Fruit fly (Drosophila melanogaster) whole organism, embryonic: Measurements from ENCODE around the gene lectin-29Ca.

Experiments
- Aef1 ChIP-seq: fragments of 200-800 bp; sonication (Bioruptor generic); IDR thresholded peaks from 3 replicates; pipeline ENCODE4 v1.3.6; 2022; ENCODE audit warnings: missing biosample characterization, missing genetic modification characterization
- Atf3 ChIP-seq: fragments of 200-800 bp; sonication (Bioruptor generic); optimal IDR thresholded peaks from 3 replicates; lab custom pipeline; 2016; ENCODE audit warnings: missing biosample characterization, missing genetic modification characterization
- Awh ChIP-seq: fragments of 200-800 bp; sonication (Bioruptor generic); IDR thresholded peaks from 2 replicates; pipeline ENCODE4, ENCODE4 v1.3.6; 2022; ENCODE audit warnings: missing biosample characterization, missing genetic modification characterization
- Bdp1 ChIP-seq: fragments of 200-800 bp; sonication (Bioruptor generic); optimal IDR thresholded peaks from 3 replicates; lab custom pipeline; 2016; ENCODE audit warnings: missing biosample characterization, missing genetic modification characterization
- CG10366 ChIP-seq: fragments of 200-800 bp; sonication (Bioruptor generic); IDR thresholded peaks from 2 replicates; pipeline ENCODE4 v1.3.6; 2022; ENCODE audit warnings: missing biosample characterization, missing genetic modification characterization
- CG10565 ChIP-seq: fragments of 200-800 bp; sonication (Bioruptor generic); optimal IDR thresholded peaks from 3 replicates; lab custom pipeline; 2016; ENCODE audit warnings: missing biosample characterization, mild to moderate bottlenecking, missing genetic modification characterization
- CG12219 ChIP-seq: fragments of 200-800 bp; sonication (Bioruptor generic); optimal IDR thresholded peaks from 3 replicates; lab custom pipeline; 2018; ENCODE audit warnings: missing biosample characterization, mild to moderate bottlenecking, missing genetic modification characterization
- CG12391 ChIP-seq: fragments of 200-800 bp; sonication (Bioruptor generic); optimal IDR thresholded peaks from 3 replicates; lab custom pipeline; 2018; ENCODE audit warnings: missing biosample characterization, mild to moderate bottlenecking, missing genetic modification characterization, moderate library complexity
- CG12769 ChIP-seq: fragments of 200-800 bp; sonication (Bioruptor generic); optimal IDR thresholded peaks from 2 replicates; lab custom pipeline; 2019; ENCODE audit warnings: missing biosample characterization, mild to moderate bottlenecking, missing genetic modification characterization, moderate library complexity
- CG14667 ChIP-seq: fragments of 200-800 bp; sonication (Bioruptor generic); IDR thresholded peaks from 2 replicates; pipeline ENCODE4 v1.3.6; 2022; ENCODE audit warnings: missing biosample characterization, missing genetic modification characterization
- CG16779 ChIP-seq: fragments of 200-800 bp; sonication (Bioruptor generic); IDR thresholded peaks from 2 replicates; pipeline ENCODE4 v1.3.6; 2022; ENCODE audit warnings: missing biosample characterization, missing genetic modification characterization
- CG16863 ChIP-seq: fragments of 200-800 bp; sonication (Bioruptor generic); optimal IDR thresholded peaks from 3 replicates; lab custom pipeline; 2016; ENCODE audit warnings: missing biosample characterization, missing genetic modification characterization
- CG17361 ChIP-seq: fragments of 200-800 bp; sonication (Bioruptor generic); IDR thresholded peaks from 3 replicates; pipeline ENCODE4 v1.3.6; 2022; ENCODE audit warnings: missing biosample characterization, missing genetic modification characterization
- CG17568 ChIP-seq: fragments of 200-800 bp; sonication (Bioruptor generic); optimal IDR thresholded peaks from 2 replicates; lab custom pipeline; 2018; ENCODE audit warnings: missing biosample characterization, mild to moderate bottlenecking, missing genetic modification characterization, moderate library complexity
- CG18619 ChIP-seq: fragments of 200-800 bp; sonication (Bioruptor generic); optimal IDR thresholded peaks from 3 replicates; lab custom pipeline; 2017; ENCODE audit warnings: missing biosample characterization, mild to moderate bottlenecking, missing genetic modification characterization
- CG18764 ChIP-seq: fragments of 200-800 bp; sonication (Bioruptor generic); optimal IDR thresholded peaks from 3 replicates; lab custom pipeline; 2016; ENCODE audit warnings: missing biosample characterization, missing genetic modification characterization
- CG2129 ChIP-seq: fragments of 200-800 bp; sonication (Bioruptor generic); IDR thresholded peaks from 2 replicates; pipeline ENCODE4 v1.3.6; 2022; ENCODE audit warnings: missing biosample characterization, missing genetic modification characterization; ENCODE audit not compliant: partially characterized antibody
- CG4730 ChIP-seq: fragments of 200-800 bp; sonication (Bioruptor generic); IDR thresholded peaks from 2 replicates; pipeline ENCODE4 v1.3.6; 2022; ENCODE audit warnings: missing biosample characterization, missing genetic modification characterization
- CG6689 ChIP-seq: fragments of 200-800 bp; sonication (Bioruptor generic); IDR thresholded peaks from 2 replicates; pipeline ENCODE4 v1.3.6; 2022; ENCODE audit warnings: missing biosample characterization, missing genetic modification characterization
- CG6765 ChIP-seq: fragments of 200-800 bp; sonication (Bioruptor generic); optimal IDR thresholded peaks from 3 replicates; lab custom pipeline; 2017; ENCODE audit warnings: missing biosample characterization, mild to moderate bottlenecking, missing genetic modification characterization
- CG8359 ChIP-seq: fragments of 200-800 bp; sonication (Bioruptor generic); optimal IDR thresholded peaks from 2 replicates; lab custom pipeline; 2017; ENCODE audit warnings: missing biosample characterization, mild to moderate bottlenecking, missing genetic modification characterization, borderline replicate concordance
- CG8924 ChIP-seq: fragments of 200-800 bp; optimal IDR thresholded peaks from 3 replicates; lab custom pipeline; 2019; ENCODE audit warnings: missing biosample characterization, mild to moderate bottlenecking, missing genetic modification characterization, moderate library complexity
- CG9215 ChIP-seq: fragments of 200-800 bp; sonication (Bioruptor generic); IDR thresholded peaks from 2 replicates; pipeline ENCODE4 v1.3.6; 2022; ENCODE audit warnings: missing biosample characterization, missing genetic modification characterization
- CG9817 ChIP-seq: fragments of 200-800 bp; sonication (Bioruptor generic); optimal IDR thresholded peaks from 2 replicates; lab custom pipeline; 2018; ENCODE audit warnings: missing biosample characterization, mild to moderate bottlenecking, missing genetic modification characterization, moderate library complexity
- CG9876 ChIP-seq: fragments of 200-800 bp; sonication (Bioruptor generic); optimal IDR thresholded peaks from 2 replicates; lab custom pipeline; 2016; ENCODE audit warnings: missing biosample characterization, missing genetic modification characterization
- D ChIP-seq, 2 experiments: fragments of 200-800 bp in 1 of 2; fragments of >200 bp in 1 of 2; sonication (Bioruptor generic) in 1 of 2; optimal IDR thresholded peaks; 2 replicates in 1 of 2; 3 replicates in 1 of 2; lab custom pipeline; 2017; ENCODE audit warnings: mild to moderate bottlenecking in 1 of 2, missing biosample characterization in 1 of 2, missing genetic modification characterization in 1 of 2, missing genetic modification reagents in 1 of 2
- D19A ChIP-seq: fragments of 200-800 bp; optimal IDR thresholded peaks from 3 replicates; lab custom pipeline; 2019; ENCODE audit warnings: missing biosample characterization, mild to moderate bottlenecking, missing genetic modification characterization, moderate library complexity
- Dp ChIP-seq: fragments of 200-800 bp; sonication (Bioruptor generic); optimal IDR thresholded peaks from 2 replicates; lab custom pipeline; 2018; ENCODE audit warnings: missing biosample characterization, mild to moderate bottlenecking, missing genetic modification characterization, moderate library complexity
- H15 ChIP-seq: fragments of 200-800 bp; sonication (Bioruptor generic); IDR thresholded peaks from 3 replicates; pipeline ENCODE4 v1.3.6; 2022; ENCODE audit warnings: missing biosample characterization, missing genetic modification characterization
- Rx ChIP-seq: fragments of 200-800 bp; sonication (Bioruptor generic); IDR thresholded peaks from 2 replicates; pipeline ENCODE4 v1.3.6; 2022; ENCODE audit warnings: missing biosample characterization, missing genetic modification characterization
- ara ChIP-seq: fragments of 200-800 bp; sonication (Bioruptor generic); IDR thresholded peaks from 2 replicates; pipeline ENCODE4 v1.3.6; 2022; ENCODE audit warnings: missing biosample characterization, missing genetic modification characterization
- bsh ChIP-seq, 2 experiments: fragments of 200-800 bp; sonication (Bioruptor generic); optimal IDR thresholded peaks; 2 replicates each; lab custom pipeline; 2017 to 2018; ENCODE audit warnings: mild to moderate bottlenecking in 2 of 2, missing biosample characterization in 2 of 2, missing genetic modification characterization in 2 of 2, moderate library complexity in 1 of 2
- crol ChIP-seq: fragments of 200-800 bp; sonication (Bioruptor generic); IDR thresholded peaks from 2 replicates; pipeline ENCODE4 v1.3.6; 2022; ENCODE audit warnings: missing biosample characterization, missing genetic modification characterization
- en ChIP-seq: fragments of 200-800 bp; sonication (Bioruptor generic); optimal IDR thresholded peaks from 2 replicates; lab custom pipeline; 2016; ENCODE audit warnings: missing biosample characterization, missing genetic modification characterization
- esg ChIP-seq: fragments of 200-800 bp; sonication (Bioruptor generic); conservative IDR thresholded peaks from 2 replicates; pipeline ENCODE4 v1.3.6; 2022; ENCODE audit warnings: missing biosample characterization, missing genetic modification characterization
- grau ChIP-seq: fragments of 200-800 bp; optimal IDR thresholded peaks from 3 replicates; lab custom pipeline; 2019; ENCODE audit warnings: missing biosample characterization, mild to moderate bottlenecking, missing genetic modification characterization, moderate library complexity
- hb ChIP-seq: fragments of 200-800 bp; sonication (Bioruptor generic); IDR thresholded peaks from 3 replicates; pipeline ENCODE4 v1.3.6; 2022; ENCODE audit warnings: missing biosample characterization, missing genetic modification characterization; ENCODE audit not compliant: partially characterized antibody
- hth ChIP-seq: fragments of >200 bp; optimal IDR thresholded peaks from 2 replicates; lab custom pipeline; 2017; ENCODE audit warnings: inconsistent platforms
- insv ChIP-seq, 2 experiments: fragments of 200-800 bp; sonication (Bioruptor generic); optimal IDR thresholded peaks; 3 replicates each; lab custom pipeline; 2016 to 2018; ENCODE audit warnings: missing biosample characterization in 2 of 2, missing genetic modification characterization in 2 of 2
- kni ChIP-seq: fragments of 200-800 bp; sonication (Bioruptor generic); optimal IDR thresholded peaks from 3 replicates; lab custom pipeline; 2017; ENCODE audit warnings: mild to moderate bottlenecking, missing biosample characterization, missing genetic modification reagents, missing genetic modification characterization
- otp ChIP-seq: fragments of 200-800 bp; sonication (Bioruptor generic); IDR thresholded peaks from 3 replicates; pipeline ENCODE4, ENCODE4 v1.3.6; 2022; ENCODE audit warnings: missing biosample characterization, missing genetic modification characterization
- pfk ChIP-seq: fragments of 200-800 bp; sonication (Bioruptor generic); optimal IDR thresholded peaks from 2 replicates; lab custom pipeline; 2018; ENCODE audit warnings: missing biosample characterization, mild to moderate bottlenecking, missing genetic modification characterization, moderate library complexity
- pum ChIP-seq: fragments of 200-800 bp; sonication (Bioruptor generic); optimal IDR thresholded peaks from 2 replicates; lab custom pipeline; 2016; ENCODE audit warnings: missing biosample characterization, missing genetic modification characterization
- rib ChIP-seq: fragments of 200-800 bp; sonication (Bioruptor generic); IDR thresholded peaks from 2 replicates; pipeline ENCODE4 v1.3.6; 2022; ENCODE audit warnings: missing biosample characterization, missing genetic modification characterization
- schlank ChIP-seq: fragments of 200-800 bp; sonication (Bioruptor generic); optimal IDR thresholded peaks from 2 replicates; lab custom pipeline; 2018; ENCODE audit warnings: missing biosample characterization, mild to moderate bottlenecking, missing genetic modification characterization
- sd ChIP-seq: fragments of 200-800 bp; sonication (Bioruptor generic); optimal IDR thresholded peaks from 3 replicates; lab custom pipeline; 2018; ENCODE audit warnings: missing biosample characterization, mild to moderate bottlenecking, missing genetic modification characterization, moderate library complexity
- so ChIP-seq: fragments of 200-800 bp; sonication (Bioruptor generic); IDR thresholded peaks from 3 replicates; pipeline ENCODE4 v1.3.6; 2022; ENCODE audit warnings: missing biosample characterization, missing genetic modification characterization
- wek ChIP-seq: fragments of 200-800 bp; sonication (Bioruptor generic); optimal IDR thresholded peaks from 3 replicates; lab custom pipeline; 2018; ENCODE audit warnings: missing biosample characterization, mild to moderate bottlenecking, missing genetic modification characterization, moderate library complexity
- zen2 ChIP-seq: fragments of 200-800 bp; sonication (Bioruptor generic); IDR thresholded peaks from 3 replicates; pipeline ENCODE4 v1.3.6; 2022; ENCODE audit warnings: missing biosample characterization, missing genetic modification characterization; ENCODE audit not compliant: partially characterized antibody
- zfh1 ChIP-seq: fragments of 200-800 bp; sonication (Bioruptor generic); IDR thresholded peaks from 3 replicates; pipeline ENCODE4 v1.3.6; 2022; ENCODE audit warnings: missing biosample characterization, missing genetic modification characterization

lectin-29Ca gene

dm6 chr2L:8376717-8377116 lies 17.4 kb downstream of the lectin-29Ca start, which contains the start of the genes CG13390 and CG17294 (continued):
- TF ChIP-seq sd (peak; percentile 98), zen2 (GFP tag; lab: Robert Waterston, UW) (peak; percentile 72; the same call in 2 of the 3 replicates), CG2129 (GFP tag; lab: Robert Waterston, UW) (peak; percentile 51; the same call in 1 of the 2 replicates), CG9215 (peak; percentile 99), Aef1 (GFP tag; lab: Robert Waterston, UW) (peak; percentile 100), CG17361 (GFP tag; lab: Robert Waterston, UW) (peak; percentile 100), Dp (GFP tag; lab: Kevin White, UChicago) (peak; percentile 54), CG10565 (GFP tag; lab: Kevin White, UChicago) (peak; percentile 93), en (GFP tag; lab: Kevin White, UChicago) (peak; percentile 79), CG8924 (tag; lab: Kevin White, UChicago) (peak; percentile 100), crol (GFP tag; lab: Robert Waterston, UW) (peak; percentile 92), CG14667 (GFP tag; lab: Robert Waterston, UW) (peak; percentile 99), kni (GFP tag; lab: Kevin White, UChicago) (peak; percentile 97), CG18764 (GFP tag; lab: Kevin White, UChicago) (peak; percentile 99), CG4730 (GFP tag; lab: Robert Waterston, UW) (peak; percentile 99), CG9876 (GFP tag; lab: Kevin White, UChicago) (peak; percentile 55), CG12219 (GFP tag; lab: Kevin White, UChicago) (peak; percentile 99), D19A (tag; lab: Kevin White, UChicago) (peak; percentile 98), hb (GFP tag; lab: Robert Waterston, UW) (peak; percentile 37; the same call in 1 of the 3 replicates), Atf3 (GFP tag; lab: Kevin White, UChicago) (peak; percentile 92), Awh (peak; percentile 100), ara (peak; percentile 99), CG16779 (GFP tag; lab: Robert Waterston, UW) (peak; percentile 99), D (optimal IDR thresholded peaks at IDR 0.05; lab: Kevin White, UChicago) (no peak), D (GFP tag; optimal IDR thresholded peaks at IDR 0.05; lab: Kevin White, UChicago) (peak; percentile 99), pfk (peak; percentile 79), Rx (GFP tag; lab: Robert Waterston, UW) (peak; percentile 99), esg (GFP tag; lab: Robert Waterston, UW) (peak; percentile 100), hth (lab: Kevin White, UChicago) (no peak), zfh1 (peak; percentile 100), CG8359 (GFP tag; lab: Kevin White, UChicago) (peak; percentile 95), Bdp1 (GFP tag; lab: Kevin White, UChicago) (peak; percentile 88), grau (tag; lab: Kevin White, UChicago) (peak; percentile 99), CG12769 (peak; percentile 99), rib (GFP tag; lab: Robert Waterston, UW) (peak; percentile 100), so (GFP tag; lab: Robert Waterston, UW) (peak; percentile 100), insv (GFP tag; optimal IDR thresholded peaks at IDR 0.05; lab: Kevin White, UChicago) (peak in 1 of 2 experiments; percentile 87), schlank (tag; lab: Kevin White, UChicago) (peak; percentile 98), CG9817 (tag; lab: Kevin White, UChicago) (peak; percentile 100), CG12391 (tag; lab: Kevin White, UChicago) (peak; percentile 100), CG6765 (peak; percentile 100), CG16863 (peak; percentile 92), H15 (GFP tag; lab: Robert Waterston, UW) (peak; percentile 100), pum (GFP tag; lab: Kevin White, UChicago) (peak; percentile 92), CG18619 (GFP tag; lab: Kevin White, UChicago) (peak; percentile 99), wek (GFP tag; lab: Kevin White, UChicago) (peak; percentile 94), otp (GFP tag; lab: Robert Waterston, UW) (peak; percentile 99), bsh (GFP tag; optimal IDR thresholded peaks at IDR 0.05; lab: Kevin White, UChicago) (peak; percentile 97 to 100), CG10366 (GFP tag; lab: Robert Waterston, UW) (peak; percentile 99), CG6689 (GFP tag; lab: Robert Waterston, UW) (peak; percentile 99), CG17568 (GFP tag; lab: Kevin White, UChicago) (peak; percentile 99)
